Fruit fly (Drosophila melanogaster): ENCODE results near the gene trol.

The trol gene

dm6 chrX:2591315-2591999 lies 46.2 kb upstream of the trol start (continued):
- TF ChIP-seq CG7556 (GFP tag; optimal IDR thresholded peaks at IDR 0.05) (peak; percentile 59), CG12769 (tag; optimal IDR thresholded peaks at IDR 0.05) (no peak), trem (tag; optimal IDR thresholded peaks at IDR 0.05) (no peak), Hsf (GFP tag; optimal IDR thresholded peaks at IDR 0.05) (no peak), CG1233 (GFP tag; optimal IDR thresholded peaks at IDR 0.05) (peak; percentile 37), CG11696 (GFP tag; IDR thresholded peaks at IDR 0.05) (no peak), toy (GFP tag; IDR thresholded peaks at IDR 0.05) (no peak), CG10959 (GFP tag; IDR thresholded peaks at IDR 0.05) (no peak), CG17359 (tag; optimal IDR thresholded peaks at IDR 0.05) (peak; percentile 16), cato (GFP tag; optimal IDR thresholded peaks at IDR 0.05; ENCODE audit: borderline replicate concordance) (no peak), gt (GFP tag; IDR thresholded peaks at IDR 0.05) (no peak), dan (GFP tag; IDR thresholded peaks at IDR 0.05) (no peak), nerfin-1 (tag; optimal IDR thresholded peaks at IDR 0.05) (no peak), lilli (GFP tag; optimal IDR thresholded peaks at IDR 0.05) (peak; percentile 30), klu (GFP tag; IDR thresholded peaks at IDR 0.05) (no peak), wek (GFP tag; optimal IDR thresholded peaks at IDR 0.05) (no peak), btn (GFP tag; optimal IDR thresholded peaks at IDR 0.05) (no peak), CG14710 (tag; optimal IDR thresholded peaks at IDR 0.05) (no peak), CG6813 (GFP tag; optimal IDR thresholded peaks at IDR 0.05) (no peak), esg (GFP tag; conservative IDR thresholded peaks at IDR 0.05) (0 out of 2 replicates have a peak, but pooled peaks have one; percentile 16), NfI (GFP tag; optimal IDR thresholded peaks at IDR 0.05) (peak; percentile 35), CG17829 (tag; optimal IDR thresholded peaks at IDR 0.05) (no peak), Lim3 (GFP tag; IDR thresholded peaks at IDR 0.05) (no peak), Fer1 (GFP tag; optimal IDR thresholded peaks at IDR 0.05) (peak; percentile 39), GATAe (GFP tag; conservative IDR thresholded peaks at IDR 0.05) (no peak), CG3847 (GFP tag; IDR thresholded peaks at IDR 0.05) (peak; percentile 34; the same call in 1 of the 2 replicates), nmo (GFP tag; optimal IDR thresholded peaks at IDR 0.05) (peak; percentile 29), ci (GFP tag; IDR thresholded peaks at IDR 0.05) (no peak), CG42726 (GFP tag; IDR thresholded peaks at IDR 0.05; ENCODE audit: partially characterized antibody) (no peak), Sin3A (optimal IDR thresholded peaks at IDR 0.05) (no peak), Adf1 (GFP tag; IDR thresholded peaks at IDR 0.05) (0 out of 2 replicates have a peak, but pooled peaks have one; percentile 22), CG3065 (GFP tag; optimal IDR thresholded peaks at IDR 0.05) (no peak), Hand (GFP tag; optimal IDR thresholded peaks at IDR 0.05) (peak; percentile 43), Ets97D (GFP tag; optimal IDR thresholded peaks at IDR 0.05) (no peak), HLH3B (GFP tag; IDR thresholded peaks at IDR 0.05) (no peak), Gsc (GFP tag; IDR thresholded peaks at IDR 0.05) (no peak), repo (GFP tag; optimal IDR thresholded peaks at IDR 0.05) (no peak), so (GFP tag; IDR thresholded peaks at IDR 0.05) (no peak), NC2α (GFP tag; optimal IDR thresholded peaks at IDR 0.05) (no peak), tio (GFP tag; optimal IDR thresholded peaks at IDR 0.05) (no peak), Abd-B (GFP tag; optimal IDR thresholded peaks at IDR 0.05) (no peak), CG7372 (GFP tag; IDR thresholded peaks at IDR 0.05) (no peak), bowl (GFP tag; IDR thresholded peaks at IDR 0.05) (no peak), CG4424 (GFP tag; optimal IDR thresholded peaks at IDR 0.05) (no peak), pros (GFP tag; optimal IDR thresholded peaks at IDR 0.05) (no peak), CG12155 (GFP tag; optimal IDR thresholded peaks at IDR 0.05) (no peak), pita (GFP tag; optimal IDR thresholded peaks at IDR 0.05) (no peak), CG2199 (GFP tag; IDR thresholded peaks at IDR 0.05) (no peak), zf30C (GFP tag; optimal IDR thresholded peaks at IDR 0.05) (peak; percentile 26), cwo (GFP tag; optimal IDR thresholded peaks at IDR 0.05) (peak; percentile 7), CHES-1-like (GFP tag; optimal IDR thresholded peaks at IDR 0.05) (peak; percentile 23)
